Fruit fly (Drosophila melanogaster) whole organism, prepupa: ENCODE data around the gene Ravus.

ENCODE experiments used
- CG1621 ChIP-seq: fragments of 200-800 bp; sonication (Bioruptor generic); optimal IDR thresholded peaks from 3 replicates; lab custom pipeline; 2018; ENCODE audit warnings: missing biosample characterization, mild to moderate bottlenecking, missing genetic modification characterization
- CG3919 ChIP-seq: fragments of 200-800 bp; sonication (Bioruptor generic); optimal IDR thresholded peaks from 3 replicates; lab custom pipeline; 2016; ENCODE audit warnings: missing biosample characterization, missing genetic modification characterization
- CG6854 ChIP-seq: fragments of 200-800 bp; sonication (Bioruptor generic); optimal IDR thresholded peaks from 2 replicates; lab custom pipeline; 2017; ENCODE audit warnings: missing biosample characterization, mild to moderate bottlenecking, missing genetic modification characterization
- CG8319 ChIP-seq: fragments of 200-800 bp; sonication (Bioruptor generic); optimal IDR thresholded peaks from 3 replicates; lab custom pipeline; 2016; ENCODE audit warnings: missing biosample characterization, missing genetic modification characterization
- OdsH ChIP-seq: fragments of 200-800 bp; sonication (Bioruptor generic); optimal IDR thresholded peaks from 3 replicates; lab custom pipeline; 2016; ENCODE audit warnings: missing biosample characterization, missing genetic modification characterization
- Sox102F ChIP-seq: fragments of 200-800 bp; sonication (Bioruptor generic); optimal IDR thresholded peaks from 2 replicates; lab custom pipeline; 2016; ENCODE audit warnings: missing biosample characterization, mild to moderate bottlenecking, missing genetic modification characterization
- achi ChIP-seq: fragments of 200-800 bp; sonication (Bioruptor generic); optimal IDR thresholded peaks from 3 replicates; lab custom pipeline; 2016; ENCODE audit warnings: missing biosample characterization, missing genetic modification characterization
- dac ChIP-seq: fragments of 200-800 bp; sonication (Bioruptor generic); optimal IDR thresholded peaks from 2 replicates; lab custom pipeline; 2017; ENCODE audit warnings: missing biosample characterization, mild to moderate bottlenecking, missing genetic modification characterization
- esn ChIP-seq: fragments of 200-800 bp; sonication (Bioruptor generic); optimal IDR thresholded peaks from 2 replicates; lab custom pipeline; 2016; ENCODE audit warnings: missing biosample characterization, mild to moderate bottlenecking, missing genetic modification characterization, moderate library complexity
- fd59A ChIP-seq: fragments of 200-800 bp; sonication (Bioruptor generic); optimal IDR thresholded peaks from 2 replicates; lab custom pipeline; 2017; ENCODE audit warnings: missing biosample characterization, mild to moderate bottlenecking, missing genetic modification characterization, missing genetic modification reagents

- TF ChIP-seq fd59A (GFP tag; lab: Kevin White, UChicago) (peak; percentile 67), esn (peak; percentile 88), CG3919 (peak; percentile 82), CG1621 (tag; lab: Kevin White, UChicago) (peak; percentile 40), OdsH (GFP tag; lab: Kevin White, UChicago) (peak; percentile 87), achi (GFP tag; lab: Kevin White, UChicago) (peak; percentile 90), CG6854 (GFP tag; lab: Kevin White, UChicago) (peak; percentile 79), dac (GFP tag; lab: Kevin White, UChicago) (peak; percentile 43), CG8319 (GFP tag; lab: Kevin White, UChicago) (peak; percentile 70), Sox102F (GFP tag; lab: Kevin White, UChicago) (peak; percentile 63)
Measured at dm6 chr3R:13305318-13305899, 41.5 kb upstream of the Ravus start.
